Fruit fly (Drosophila melanogaster): ENCODE measurements around the gene CG8927.

CG8927 gene

dm6 chr3R:16235215-16235937 is 54.6 kb downstream of the CG8927 start (continued):
- peak; percentile 49 for TF ChIP-seq kay (GFP tag; optimal IDR thresholded peaks at IDR 0.05)
- no peak for TF ChIP-seq CG2202 (tag; optimal IDR thresholded peaks at IDR 0.05)
- no peak for TF ChIP-seq Tbp (GFP tag; optimal IDR thresholded peaks at IDR 0.05)
- no peak for TF ChIP-seq p53 (GFP tag; optimal IDR thresholded peaks at IDR 0.05)
- TF ChIP-seq CG16815 (GFP tag; optimal IDR thresholded peaks at IDR 0.05), result no peak
- TF ChIP-seq abd-A (tag; optimal IDR thresholded peaks at IDR 0.05), result peak; percentile 99
- no peak for TF ChIP-seq cato (GFP tag; optimal IDR thresholded peaks at IDR 0.05; ENCODE audit: borderline replicate concordance)
- TF ChIP-seq CG9932 (GFP tag; IDR thresholded peaks at IDR 0.05), result no peak
- peak; percentile 16 for TF ChIP-seq CG1603 (tag; optimal IDR thresholded peaks at IDR 0.05)
- TF ChIP-seq CG17361 (GFP tag; IDR thresholded peaks at IDR 0.05), result no peak
- TF ChIP-seq az2 (GFP tag; optimal IDR thresholded peaks at IDR 0.05), result no peak
- no peak for TF ChIP-seq usp (GFP tag; optimal IDR thresholded peaks at IDR 0.05)
- TF ChIP-seq lilli (GFP tag; optimal IDR thresholded peaks at IDR 0.05), result peak; percentile 48
- peak; percentile 90 for TF ChIP-seq gro (GFP tag; optimal IDR thresholded peaks at IDR 0.05)
- TF ChIP-seq tna (GFP tag; IDR thresholded peaks at IDR 0.05; ENCODE audit: partially characterized antibody), result no peak
- no peak for TF ChIP-seq ro (GFP tag; IDR thresholded peaks at IDR 0.05)
- TF ChIP-seq dpn (GFP tag; optimal IDR thresholded peaks at IDR 0.05), result no peak
- no peak for TF ChIP-seq CG1832 (GFP tag; optimal IDR thresholded peaks at IDR 0.05)
- TF ChIP-seq Oli (tag; optimal IDR thresholded peaks at IDR 0.05), result no peak
- no peak for TF ChIP-seq CG42726 (GFP tag; IDR thresholded peaks at IDR 0.05; ENCODE audit: partially characterized antibody)
- TF ChIP-seq Myb (GFP tag; optimal IDR thresholded peaks at IDR 0.05), result no peak
- TF ChIP-seq CG4328 (GFP tag; optimal IDR thresholded peaks at IDR 0.05), result no peak
- no peak for TF ChIP-seq Bteb2 (GFP tag; optimal IDR thresholded peaks at IDR 0.05)
- peak; percentile 45 for TF ChIP-seq CG15514 (GFP tag; optimal IDR thresholded peaks at IDR 0.05)
- TF ChIP-seq dysf (GFP tag; IDR thresholded peaks at IDR 0.05), result no peak
- peak; percentile 99 for TF ChIP-seq CG10209 (GFP tag; optimal IDR thresholded peaks at IDR 0.05)
- TF ChIP-seq HLH54F (GFP tag; optimal IDR thresholded peaks at IDR 0.05), result no peak
- TF ChIP-seq nau (GFP tag; optimal IDR thresholded peaks at IDR 0.05), result no peak
- peak; percentile 86 for TF ChIP-seq pfk (GFP tag; optimal IDR thresholded peaks at IDR 0.05)
- TF ChIP-seq CG10959 (GFP tag; IDR thresholded peaks at IDR 0.05), result no peak
- no peak for TF ChIP-seq Sry-δ (GFP tag; optimal IDR thresholded peaks at IDR 0.05)
- no peak for TF ChIP-seq CG9609 (GFP tag; optimal IDR thresholded peaks at IDR 0.05)
- TF ChIP-seq CG2199 (GFP tag; IDR thresholded peaks at IDR 0.05), result no peak
- no peak for TF ChIP-seq Mad (GFP tag; optimal IDR thresholded peaks at IDR 0.05)
- no peak for TF ChIP-seq tin (GFP tag; optimal IDR thresholded peaks at IDR 0.05)
- TF ChIP-seq ftz-f1 (GFP tag; optimal IDR thresholded peaks at IDR 0.05), result peak; percentile 91
- TF ChIP-seq Doc2 (GFP tag; IDR thresholded peaks at IDR 0.05), result no peak
- no peak for TF ChIP-seq sima (GFP tag; optimal IDR thresholded peaks at IDR 0.05)
- no peak for TF ChIP-seq CG7372 (GFP tag; IDR thresholded peaks at IDR 0.05)
- peak; percentile 51 for TF ChIP-seq CG18011 (GFP tag; optimal IDR thresholded peaks at IDR 0.05)
- no peak for TF ChIP-seq ems (GFP tag; optimal IDR thresholded peaks at IDR 0.05)
- TF ChIP-seq gcm (GFP tag; optimal IDR thresholded peaks at IDR 0.05), result no peak
- TF ChIP-seq Ets97D (GFP tag; optimal IDR thresholded peaks at IDR 0.05), result peak; percentile 1
- TF ChIP-seq Hand (GFP tag; optimal IDR thresholded peaks at IDR 0.05), result no peak
- TF ChIP-seq zen2 (GFP tag; IDR thresholded peaks at IDR 0.05; ENCODE audit: partially characterized antibody), result no peak
- TF ChIP-seq CG17612 (GFP tag; IDR thresholded peaks at IDR 0.05), result no peak
- TF ChIP-seq CG3065 (GFP tag; optimal IDR thresholded peaks at IDR 0.05), result no peak
- TF ChIP-seq Trl (optimal IDR thresholded peaks at IDR 0.05), result peak; percentile 48 to 77
- no peak for TF ChIP-seq Trl (GFP tag; optimal IDR thresholded peaks at IDR 0.05)
- no peak for TF ChIP-seq Max (GFP tag; optimal IDR thresholded peaks at IDR 0.05)
- no peak for TF ChIP-seq sim (GFP tag; IDR thresholded peaks at IDR 0.05)
